Fruit fly (Drosophila melanogaster): ENCODE data around the gene CG32986.
A peak's percentile ranks its signal among the peaks of the same experiment; 100 is the strongest.

The CG32986 gene

dm6 chr2L:8859839-8860238, 2.7 kb upstream of the CG32986 start (continued):
- TF ChIP-seq pfk (GFP tag; optimal IDR thresholded peaks at IDR 0.05) = no peak
- peak; percentile 54 for TF ChIP-seq CG7987 (GFP tag; optimal IDR thresholded peaks at IDR 0.05)
- TF ChIP-seq CG12236 (GFP tag; optimal IDR thresholded peaks at IDR 0.05) = no peak
- TF ChIP-seq CG2889 (GFP tag; IDR thresholded peaks at IDR 0.05) = no peak
- no peak for TF ChIP-seq sisA (GFP tag; IDR thresholded peaks at IDR 0.05)
- TF ChIP-seq B-H1 (GFP tag; IDR thresholded peaks at IDR 0.05) = no peak
- TF ChIP-seq vfl (GFP tag; optimal IDR thresholded peaks at IDR 0.05) = no peak
- TF ChIP-seq Nf-YC (tag; optimal IDR thresholded peaks at IDR 0.05) = no peak
- TF ChIP-seq bcd (GFP tag; optimal IDR thresholded peaks at IDR 0.05) = no peak
- TF ChIP-seq CG10321 (GFP tag; IDR thresholded peaks at IDR 0.05) = no peak
- no peak for TF ChIP-seq Kr (GFP tag; optimal IDR thresholded peaks at IDR 0.05)
- TF ChIP-seq CG13894 (tag; optimal IDR thresholded peaks at IDR 0.05) = no peak
- no peak for TF ChIP-seq CG14860 (GFP tag; IDR thresholded peaks at IDR 0.05; ENCODE audit: partially characterized antibody)
- TF ChIP-seq CG8089 (GFP tag; optimal IDR thresholded peaks at IDR 0.05) = no peak
- no peak for TF ChIP-seq z (GFP tag; IDR thresholded peaks at IDR 0.05)
- no peak for TF ChIP-seq Atf-2 (GFP tag; optimal IDR thresholded peaks at IDR 0.05)
- no peak for TF ChIP-seq maf-S (GFP tag; optimal IDR thresholded peaks at IDR 0.05)
- no peak for TF ChIP-seq Neu2 (GFP tag; optimal IDR thresholded peaks at IDR 0.05; ENCODE audit: borderline replicate concordance)
- no peak for TF ChIP-seq ERR (GFP tag; optimal IDR thresholded peaks at IDR 0.05)
- no peak for TF ChIP-seq fd102C (GFP tag; optimal IDR thresholded peaks at IDR 0.05)
- no peak for TF ChIP-seq pita (GFP tag; optimal IDR thresholded peaks at IDR 0.05)
- TF ChIP-seq CG11723 (GFP tag; optimal IDR thresholded peaks at IDR 0.05) = peak; percentile 5
- no peak for TF ChIP-seq MESR4 (GFP tag; optimal IDR thresholded peaks at IDR 0.05)
- no peak for TF ChIP-seq Bdp1 (GFP tag; optimal IDR thresholded peaks at IDR 0.05)
- peak; percentile 73 for TF ChIP-seq lbe (GFP tag; optimal IDR thresholded peaks at IDR 0.05)
- no peak for TF ChIP-seq CG4730 (GFP tag; IDR thresholded peaks at IDR 0.05)
- no peak for TF ChIP-seq Rfx (GFP tag; IDR thresholded peaks at IDR 0.05)
- no peak for TF ChIP-seq cato (GFP tag; optimal IDR thresholded peaks at IDR 0.05; ENCODE audit: borderline replicate concordance)
- no peak for TF ChIP-seq CG17186 (GFP tag; optimal IDR thresholded peaks at IDR 0.05)
- TF ChIP-seq tna (GFP tag; IDR thresholded peaks at IDR 0.05; ENCODE audit: partially characterized antibody) = no peak
- TF ChIP-seq NFAT (GFP tag; IDR thresholded peaks at IDR 0.05) = no peak
- TF ChIP-seq gt (GFP tag; IDR thresholded peaks at IDR 0.05) = no peak
- TF ChIP-seq CG34422 (GFP tag; IDR thresholded peaks at IDR 0.05) = no peak
- no peak for TF ChIP-seq CG6765 (GFP tag; optimal IDR thresholded peaks at IDR 0.05)
- TF ChIP-seq CG1832 (GFP tag; optimal IDR thresholded peaks at IDR 0.05) = no peak
- no peak for TF ChIP-seq luna (GFP tag; optimal IDR thresholded peaks at IDR 0.05)
- TF ChIP-seq bbx (GFP tag; IDR thresholded peaks at IDR 0.05; ENCODE audit: partially characterized antibody) = no peak
- no peak for TF ChIP-seq CG16815 (GFP tag; optimal IDR thresholded peaks at IDR 0.05)
- no peak for TF ChIP-seq cwo (GFP tag; optimal IDR thresholded peaks at IDR 0.05)
- no peak for TF ChIP-seq stc (GFP tag; IDR thresholded peaks at IDR 0.05)
- peak; percentile 10 for TF ChIP-seq Nf-YB (GFP tag; optimal IDR thresholded peaks at IDR 0.05)
- no peak for TF ChIP-seq CG11093 (GFP tag; IDR thresholded peaks at IDR 0.05)
- peak; percentile 29 for TF ChIP-seq CG1529 (GFP tag; optimal IDR thresholded peaks at IDR 0.05)
- no peak for TF ChIP-seq dati (GFP tag; IDR thresholded peaks at IDR 0.05)
- TF ChIP-seq unpg (GFP tag; optimal IDR thresholded peaks at IDR 0.05) = peak; percentile 46
- no peak for TF ChIP-seq CTCF (GFP tag; optimal IDR thresholded peaks at IDR 0.05)
- TF ChIP-seq CG14441 (GFP tag; IDR thresholded peaks at IDR 0.05) = no peak
- no peak for TF ChIP-seq CG10543 (GFP tag; optimal IDR thresholded peaks at IDR 0.05)
- TF ChIP-seq CG8944 (GFP tag; optimal IDR thresholded peaks at IDR 0.05) = no peak
- no peak for TF ChIP-seq Dek (tag; optimal IDR thresholded peaks at IDR 0.05)
- TF ChIP-seq CG18764 (GFP tag; optimal IDR thresholded peaks at IDR 0.05) = no peak
- TF ChIP-seq Atf3 (GFP tag; optimal IDR thresholded peaks at IDR 0.05) = no peak
- TF ChIP-seq esg (GFP tag; conservative IDR thresholded peaks at IDR 0.05) = no peak

Data from whole organism, embryonic.